Worm (Caenorhabditis elegans) whole organism, L3 larva: ENCODE measurements around the gene F08A7.1.

Experiments used
- aly-2 ChIP-seq: fragments of 150-350 bp; optimal IDR thresholded peaks from 2 replicates; lab custom pipeline; 2014; ENCODE audit warnings: missing biosample characterization, missing genetic modification characterization
- ceh-28 ChIP-seq: fragments of 150-350 bp; optimal IDR thresholded peaks from 2 replicates; lab custom pipeline; 2014; ENCODE audit warnings: missing biosample characterization, missing genetic modification reagents, missing genetic modification characterization
- ceh-82 ChIP-seq: fragments of 150-350 bp; optimal IDR thresholded peaks from 2 replicates; lab custom pipeline; 2014; ENCODE audit warnings: missing biosample characterization, missing genetic modification characterization
- fos-1 ChIP-seq: fragments of 150-350 bp; optimal IDR thresholded peaks from 2 replicates; lab custom pipeline; 2014; ENCODE audit warnings: missing biosample characterization, missing genetic modification characterization
- lin-39 ChIP-seq: fragments of 150-350 bp; optimal IDR thresholded peaks from 2 replicates; lab custom pipeline; 2018; ENCODE audit warnings: missing biosample characterization, missing genetic modification reagents, missing genetic modification characterization
- nhr-12 ChIP-seq: fragments of 150-350 bp; optimal IDR thresholded peaks from 2 replicates; lab custom pipeline; 2014; ENCODE audit warnings: missing biosample characterization, missing genetic modification characterization
- nhr-237 ChIP-seq: fragments of 150-350 bp; optimal IDR thresholded peaks from 2 replicates; lab custom pipeline; 2014; ENCODE audit warnings: missing biosample characterization, missing genetic modification characterization
- nhr-28 ChIP-seq: fragments of 150-350 bp; optimal IDR thresholded peaks from 2 replicates; lab custom pipeline; 2014; ENCODE audit warnings: missing biosample characterization, missing genetic modification characterization
- nhr-67 ChIP-seq: fragments of 150-350 bp; optimal IDR thresholded peaks from 2 replicates; lab custom pipeline; 2014; ENCODE audit warnings: missing biosample characterization, missing genetic modification characterization
- nhr-76 ChIP-seq: fragments of 150-350 bp; sonication (generic microtip); optimal IDR thresholded peaks from 5 replicates; lab custom pipeline; 2014; ENCODE audit warnings: missing biosample characterization, missing genetic modification characterization
- tbx-2 ChIP-seq: sonication (generic microtip); optimal IDR thresholded peaks from 2 replicates; lab custom pipeline; 2016; ENCODE audit warnings: mild to moderate bottlenecking, missing genetic modification characterization, missing compliant biosample characterization
- zag-1 ChIP-seq: fragments of 150-350 bp; optimal IDR thresholded peaks from 2 replicates; lab custom pipeline; 2014; ENCODE audit warnings: missing biosample characterization, missing genetic modification characterization
- ztf-11 ChIP-seq: fragments of 150-350 bp; optimal IDR thresholded peaks from 2 replicates; lab custom pipeline; 2014; ENCODE audit warnings: missing biosample characterization, missing genetic modification characterization

DNA sequence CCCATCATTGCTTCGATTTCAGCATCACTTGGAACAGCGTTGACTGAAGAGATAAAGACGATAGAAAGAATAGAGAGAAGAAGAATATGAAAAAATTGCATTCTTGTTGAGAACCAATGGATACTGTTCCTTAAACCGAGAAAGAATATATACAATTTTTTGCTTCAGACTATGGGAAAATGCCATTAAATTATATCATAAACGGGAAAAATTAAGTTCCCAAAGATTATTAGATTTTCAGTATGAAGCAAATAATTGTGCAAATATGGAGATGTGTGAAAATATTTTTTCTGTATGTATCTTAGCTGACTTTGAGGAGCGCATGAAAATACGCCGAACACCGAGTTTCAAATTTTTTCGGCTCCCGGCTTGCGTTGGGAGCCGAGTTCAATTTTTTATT lies 32.9 kb upstream of the F08A7.1 start, which contains the start of gene T02D1.9:
- TF ChIP-seq nhr-12 (tag; lab: Kevin White, UChicago) = no peak
- TF ChIP-seq ztf-11 (tag; lab: Kevin White, UChicago) = no peak
- TF ChIP-seq zag-1 (tag; lab: Kevin White, UChicago) = no peak
- TF ChIP-seq nhr-67 (tag; lab: Kevin White, UChicago) = no peak
- TF ChIP-seq nhr-76 = no peak
- TF ChIP-seq tbx-2 = no peak
- TF ChIP-seq nhr-28 (tag; lab: Kevin White, UChicago) = no peak
- TF ChIP-seq aly-2 (tag; lab: Kevin White, UChicago) = no peak
- TF ChIP-seq nhr-237 (tag; lab: Kevin White, UChicago) = no peak
- TF ChIP-seq lin-39 (tag; lab: Kevin White, UChicago) = no peak
- TF ChIP-seq fos-1 (tag; lab: Kevin White, UChicago) = no peak
- TF ChIP-seq ceh-28 (tag; lab: Kevin White, UChicago) = no peak
- no peak for TF ChIP-seq ceh-82 (tag; lab: Kevin White, UChicago)
